Worm (Caenorhabditis elegans): Measurements from ENCODE around the gene F15H10.10.

- TF ChIP-seq B0310.2 (tag; optimal IDR thresholded peaks at IDR 0.05), result no peak
- no peak for TF ChIP-seq sea-1 (GFP tag; conservative IDR thresholded peaks at IDR 0.05)
- no peak for TF ChIP-seq ama-1 (optimal IDR thresholded peaks at IDR 0.05)
- no peak for TF ChIP-seq tbx-37 (GFP tag; conservative IDR thresholded peaks at IDR 0.05)
- no peak for TF ChIP-seq hnd-1 (tag; optimal IDR thresholded peaks at IDR 0.05)
- no peak for TF ChIP-seq ceh-36 (tag; optimal IDR thresholded peaks at IDR 0.05)
- no peak for TF ChIP-seq scrt-1 (GFP tag; IDR thresholded peaks at IDR 0.05)
Observed at ce11 chrV:10425098-10425497, 8.3 kb upstream of the F15H10.10 start, which contains the start of gene col-12.

Data from whole organism, early embryonic.